Fruit fly (Drosophila melanogaster) Kc167 (cell line): Measurements from ENCODE around the gene CG13064.

Experiments
- Myc ChIP-seq: fragments of >200 bp; optimal IDR thresholded peaks from 2 replicates; lab custom pipeline; 2017; ENCODE audit warnings: missing external identifiers
- Sin3A ChIP-seq: fragments of >200 bp; optimal IDR thresholded peaks from 2 replicates; lab custom pipeline; 2018; ENCODE audit warnings: missing external identifiers
- insv ChIP-seq: fragments of >200 bp; optimal IDR thresholded peaks from 3 replicates; lab custom pipeline; 2018; ENCODE audit warnings: missing external identifiers
- psq ChIP-seq: fragments of >200 bp; optimal IDR thresholded peaks from 2 replicates; lab custom pipeline; 2017; ENCODE audit warnings: missing external identifiers

DNA sequence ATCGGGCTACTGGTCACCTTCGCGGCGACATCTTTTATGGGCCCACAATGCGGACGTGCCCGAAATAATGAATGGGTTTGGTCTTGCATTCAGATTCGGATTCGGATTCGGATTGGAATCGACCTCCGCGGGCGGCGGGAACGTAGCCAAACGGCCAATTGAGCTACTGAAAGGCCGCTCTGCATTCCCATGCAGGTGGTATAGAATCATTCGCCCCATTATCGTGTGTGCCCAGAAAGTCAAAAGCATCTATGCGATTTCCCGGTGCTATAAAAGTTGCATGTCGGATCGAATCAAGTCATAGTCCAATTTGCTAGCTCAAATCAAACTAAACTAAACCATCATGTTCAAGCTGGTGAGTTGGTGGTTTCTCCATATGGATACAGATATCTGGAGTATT, 11.1 kb upstream of the CG13064 start, which contains the start of gene CG13068:
- TF ChIP-seq psq (lab: Kevin White, UChicago) (no peak), Myc (no peak), insv (no peak), Sin3A (lab: Kevin White, UChicago) (no peak)
